Fruit fly (Drosophila melanogaster) whole organism, prepupa: ENCODE measurements around the gene CG13896.
A peak's percentile ranks its signal among the peaks of the same experiment; 100 is the strongest.

ENCODE experiments used
- Blimp-1 ChIP-seq: fragments of 200-800 bp; sonication (Bioruptor generic); optimal IDR thresholded peaks from 3 replicates; lab custom pipeline; 2017; ENCODE audit warnings: missing biosample characterization, missing genetic modification characterization, mild to moderate bottlenecking, moderate library complexity, missing genetic modification reagents
- CG10631 ChIP-seq: fragments of 200-800 bp; sonication (Bioruptor generic); optimal IDR thresholded peaks from 2 replicates; lab custom pipeline; 2016; ENCODE audit warnings: missing biosample characterization, missing genetic modification characterization
- CG10669 ChIP-seq: fragments of 200-800 bp; sonication (Bioruptor generic); optimal IDR thresholded peaks from 3 replicates; lab custom pipeline; 2018; ENCODE audit warnings: missing biosample characterization, mild to moderate bottlenecking, missing genetic modification characterization, moderate library complexity
- CG11294 ChIP-seq: fragments of 200-800 bp; sonication (Bioruptor generic); IDR thresholded peaks from 2 replicates; pipeline ENCODE4 v1.3.6; 2022; ENCODE audit warnings: missing biosample characterization, missing genetic modification characterization
- CG11762 ChIP-seq: fragments of 200-800 bp; sonication (Bioruptor generic); optimal IDR thresholded peaks from 3 replicates; lab custom pipeline; 2016; ENCODE audit warnings: missing biosample characterization, missing genetic modification characterization; ENCODE audit not compliant: insufficient read depth
- CG15336 ChIP-seq: fragments of 200-800 bp; sonication (Bioruptor generic); IDR thresholded peaks from 2 replicates; pipeline ENCODE4 v1.3.6; 2022; ENCODE audit warnings: missing biosample characterization, missing genetic modification characterization
- CG1621 ChIP-seq: fragments of 200-800 bp; sonication (Bioruptor generic); optimal IDR thresholded peaks from 3 replicates; lab custom pipeline; 2018; ENCODE audit warnings: missing biosample characterization, mild to moderate bottlenecking, missing genetic modification characterization
- CG3032 ChIP-seq: fragments of 200-800 bp; optimal IDR thresholded peaks from 2 replicates; lab custom pipeline; 2019; ENCODE audit warnings: missing biosample characterization, mild to moderate bottlenecking, missing genetic modification characterization, moderate library complexity
- CG31627 ChIP-seq: fragments of 200-800 bp; sonication (Bioruptor generic); optimal IDR thresholded peaks from 3 replicates; lab custom pipeline; 2016; ENCODE audit warnings: missing biosample characterization, missing genetic modification characterization
- CG32006 ChIP-seq: fragments of 200-800 bp; sonication (Bioruptor generic); optimal IDR thresholded peaks from 3 replicates; lab custom pipeline; 2017; ENCODE audit warnings: missing biosample characterization, mild to moderate bottlenecking, missing genetic modification characterization
- CG34406 ChIP-seq: fragments of 200-800 bp; sonication (Bioruptor generic); optimal IDR thresholded peaks from 3 replicates; lab custom pipeline; 2016; ENCODE audit warnings: missing biosample characterization, missing genetic modification characterization
- CG3919 ChIP-seq: fragments of 200-800 bp; sonication (Bioruptor generic); optimal IDR thresholded peaks from 3 replicates; lab custom pipeline; 2016; ENCODE audit warnings: missing biosample characterization, missing genetic modification characterization
- CG4318 ChIP-seq: fragments of 200-800 bp; sonication (Bioruptor generic); optimal IDR thresholded peaks from 3 replicates; lab custom pipeline; 2017; ENCODE audit warnings: missing biosample characterization, mild to moderate bottlenecking, missing genetic modification characterization
- CG6163 ChIP-seq: fragments of 200-800 bp; sonication (Bioruptor generic); IDR thresholded peaks from 3 replicates; pipeline ENCODE4 v1.3.6; 2022; ENCODE audit warnings: missing biosample characterization, missing genetic modification characterization
- CG6276 ChIP-seq: fragments of 200-800 bp; sonication (Bioruptor generic); optimal IDR thresholded peaks from 2 replicates; lab custom pipeline; 2017; ENCODE audit warnings: missing biosample characterization, mild to moderate bottlenecking, missing genetic modification characterization
- CG6792 ChIP-seq: fragments of 200-800 bp; sonication (Bioruptor generic); optimal IDR thresholded peaks from 3 replicates; lab custom pipeline; 2016; ENCODE audit warnings: missing biosample characterization, missing genetic modification characterization
- CG6808 ChIP-seq: fragments of 200-800 bp; sonication (Bioruptor generic); optimal IDR thresholded peaks from 3 replicates; lab custom pipeline; 2017; ENCODE audit warnings: missing biosample characterization, missing genetic modification characterization, mild to moderate bottlenecking, moderate library complexity, missing genetic modification reagents
- CG6854 ChIP-seq: fragments of 200-800 bp; sonication (Bioruptor generic); optimal IDR thresholded peaks from 2 replicates; lab custom pipeline; 2017; ENCODE audit warnings: missing biosample characterization, mild to moderate bottlenecking, missing genetic modification characterization
- CG7368 ChIP-seq: fragments of 200-800 bp; sonication (Bioruptor generic); optimal IDR thresholded peaks from 3 replicates; lab custom pipeline; 2016; ENCODE audit warnings: missing biosample characterization, missing genetic modification characterization
- CG8119 ChIP-seq: fragments of 200-800 bp; sonication (Bioruptor generic); IDR thresholded peaks from 3 replicates; pipeline ENCODE4 v1.3.6; 2022; ENCODE audit warnings: missing biosample characterization, missing genetic modification characterization
- CG8319 ChIP-seq: fragments of 200-800 bp; sonication (Bioruptor generic); optimal IDR thresholded peaks from 3 replicates; lab custom pipeline; 2016; ENCODE audit warnings: missing biosample characterization, missing genetic modification characterization
- CG8632 ChIP-seq: fragments of 200-800 bp; sonication (Bioruptor generic); optimal IDR thresholded peaks from 3 replicates; lab custom pipeline; 2016; ENCODE audit warnings: missing biosample characterization, missing genetic modification characterization
- CG9139 ChIP-seq: fragments of 200-800 bp; sonication (Bioruptor generic); optimal IDR thresholded peaks from 3 replicates; lab custom pipeline; 2017; ENCODE audit warnings: missing biosample characterization, mild to moderate bottlenecking, missing genetic modification characterization
- Eip78C ChIP-seq: fragments of 200-800 bp; sonication (Bioruptor generic); peaks from one replicate; lab custom pipeline; 2016; ENCODE audit warnings: missing biosample characterization, missing genetic modification characterization
- Eip93F ChIP-seq: fragments of 200-800 bp; sonication (Bioruptor generic); optimal IDR thresholded peaks from 2 replicates; lab custom pipeline; 2016; ENCODE audit warnings: missing biosample characterization, mild to moderate bottlenecking, missing genetic modification characterization
- Hr38 ChIP-seq: sonication (Bioruptor generic); optimal IDR thresholded peaks from 2 replicates; lab custom pipeline; 2016; ENCODE audit warnings: missing biosample characterization, missing genetic modification characterization
- Hr39 ChIP-seq: fragments of 200-800 bp; sonication (Bioruptor generic); optimal IDR thresholded peaks from 2 replicates; lab custom pipeline; 2016; ENCODE audit warnings: missing biosample characterization, missing genetic modification characterization
- Hr4 ChIP-seq: fragments of 200-800 bp; sonication (Bioruptor generic); optimal IDR thresholded peaks from 3 replicates; lab custom pipeline; 2016; ENCODE audit warnings: missing biosample characterization, missing genetic modification characterization
- Met ChIP-seq: fragments of 200-800 bp; sonication (Bioruptor generic); optimal IDR thresholded peaks from 3 replicates; lab custom pipeline; 2016; ENCODE audit warnings: missing biosample characterization, missing genetic modification characterization
- OdsH ChIP-seq: fragments of 200-800 bp; sonication (Bioruptor generic); optimal IDR thresholded peaks from 3 replicates; lab custom pipeline; 2016; ENCODE audit warnings: missing biosample characterization, missing genetic modification characterization
- Smox ChIP-seq: fragments of 200-800 bp; sonication (Bioruptor generic); optimal IDR thresholded peaks from 3 replicates; lab custom pipeline; 2016; ENCODE audit warnings: missing biosample characterization, missing genetic modification characterization
- Sox102F ChIP-seq: fragments of 200-800 bp; sonication (Bioruptor generic); optimal IDR thresholded peaks from 2 replicates; lab custom pipeline; 2016; ENCODE audit warnings: missing biosample characterization, mild to moderate bottlenecking, missing genetic modification characterization
- Sox15 ChIP-seq: fragments of 200-800 bp; sonication (Bioruptor generic); optimal IDR thresholded peaks from 3 replicates; lab custom pipeline; 2016; ENCODE audit warnings: missing biosample characterization, missing genetic modification characterization
- achi ChIP-seq: fragments of 200-800 bp; sonication (Bioruptor generic); optimal IDR thresholded peaks from 3 replicates; lab custom pipeline; 2016; ENCODE audit warnings: missing biosample characterization, missing genetic modification characterization
- acj6 ChIP-seq: fragments of 200-800 bp; sonication (Bioruptor generic); optimal IDR thresholded peaks from 3 replicates; lab custom pipeline; 2016; ENCODE audit warnings: missing biosample characterization, missing genetic modification characterization
- cyc ChIP-seq: fragments of 200-800 bp; sonication (Bioruptor generic); optimal IDR thresholded peaks from 3 replicates; lab custom pipeline; 2016; ENCODE audit warnings: missing biosample characterization, missing genetic modification characterization
- dac ChIP-seq: fragments of 200-800 bp; sonication (Bioruptor generic); optimal IDR thresholded peaks from 2 replicates; lab custom pipeline; 2017; ENCODE audit warnings: missing biosample characterization, mild to moderate bottlenecking, missing genetic modification characterization
- dsx ChIP-seq: fragments of 200-800 bp; optimal IDR thresholded peaks from 3 replicates; lab custom pipeline; 2019; ENCODE audit warnings: missing biosample characterization, mild to moderate bottlenecking, missing genetic modification characterization, moderate library complexity; ENCODE audit not compliant: poor library complexity, severe bottlenecking
- fd85E ChIP-seq: fragments of 200-800 bp; sonication (Bioruptor generic); optimal IDR thresholded peaks from 3 replicates; lab custom pipeline; 2016; ENCODE audit warnings: missing biosample characterization, missing genetic modification characterization
- fkh ChIP-seq: fragments of 200-800 bp; sonication (Bioruptor generic); optimal IDR thresholded peaks from 3 replicates; lab custom pipeline; 2017; ENCODE audit warnings: missing biosample characterization, mild to moderate bottlenecking, missing genetic modification characterization, moderate library complexity
- lz ChIP-seq: fragments of 200-800 bp; sonication (Bioruptor generic); optimal IDR thresholded peaks from 3 replicates; lab custom pipeline; 2016; ENCODE audit warnings: missing biosample characterization, missing genetic modification characterization
- net ChIP-seq: fragments of 200-800 bp; sonication (Bioruptor generic); optimal IDR thresholded peaks from 3 replicates; lab custom pipeline; 2016; ENCODE audit warnings: missing biosample characterization, missing genetic modification characterization
- spab ChIP-seq: fragments of 200-800 bp; sonication (Bioruptor generic); optimal IDR thresholded peaks from 2 replicates; lab custom pipeline; 2017; ENCODE audit warnings: missing biosample characterization, mild to moderate bottlenecking, missing genetic modification characterization, missing genetic modification reagents
- ss ChIP-seq, 2 experiments: fragments of 200-800 bp; sonication (Bioruptor generic); optimal IDR thresholded peaks; 2 replicates in 1 of 2; 3 replicates in 1 of 2; lab custom pipeline; 2017 to 2018; ENCODE audit warnings: mild to moderate bottlenecking in 2 of 2, missing biosample characterization in 2 of 2, missing genetic modification characterization in 2 of 2, moderate library complexity in 1 of 2
- svp ChIP-seq: fragments of 200-800 bp; sonication (Bioruptor generic); peaks from one replicate; lab custom pipeline; 2016; ENCODE audit warnings: missing biosample characterization, missing genetic modification characterization
- topi ChIP-seq: fragments of 200-800 bp; sonication (Bioruptor generic); optimal IDR thresholded peaks from 3 replicates; lab custom pipeline; 2016; ENCODE audit warnings: missing biosample characterization, missing genetic modification characterization

CG13896 gene

dm6 chr3L:746345-746932 lies 34.8 kb upstream of the CG13896 start (continued):
- TF ChIP-seq CG31627 (GFP tag; lab: Kevin White, UChicago) (peak; percentile 32), topi (GFP tag; lab: Kevin White, UChicago) (peak; percentile 58), CG10669 (GFP tag; lab: Kevin White, UChicago) (peak; percentile 95), CG9139 (GFP tag; lab: Kevin White, UChicago) (peak; percentile 81), OdsH (GFP tag; lab: Kevin White, UChicago) (peak; percentile 67), CG32006 (GFP tag; lab: Kevin White, UChicago) (peak; percentile 29), Hr38 (no peak), spab (peak; percentile 88), CG8119 (GFP tag; lab: Robert Waterston, UW) (no peak), acj6 (GFP tag; lab: Kevin White, UChicago) (peak; percentile 70), net (GFP tag; lab: Kevin White, UChicago) (peak; percentile 64), Blimp-1 (GFP tag; lab: Kevin White, UChicago) (no peak), Sox15 (GFP tag; lab: Kevin White, UChicago) (peak; percentile 62), Hr39 (GFP tag; lab: Kevin White, UChicago) (peak; percentile 36), CG6854 (GFP tag; lab: Kevin White, UChicago) (no peak), CG34406 (peak; percentile 62), achi (GFP tag; lab: Kevin White, UChicago) (peak; percentile 78), CG8632 (GFP tag; lab: Kevin White, UChicago) (peak; percentile 65), Met (GFP tag; lab: Kevin White, UChicago) (peak; percentile 57), CG6792 (peak; percentile 71), CG3919 (peak; percentile 84), Eip78C (GFP tag; lab: Kevin White, UChicago) (peak; percentile 95)

- TF ChIP-seq Met (GFP tag; lab: Kevin White, UChicago) (peak; percentile 55), svp (peak; percentile 81), CG11762 (GFP tag; lab: Kevin White, UChicago) (peak; percentile 10), CG6792 (peak; percentile 44), CG8319 (GFP tag; lab: Kevin White, UChicago) (peak; percentile 29), CG6276 (GFP tag; lab: Kevin White, UChicago) (no peak), CG6854 (GFP tag; lab: Kevin White, UChicago) (no peak), dac (GFP tag; lab: Kevin White, UChicago) (no peak), cyc (GFP tag; lab: Kevin White, UChicago) (peak; percentile 28), CG7368 (GFP tag; lab: Kevin White, UChicago) (no peak), CG8632 (GFP tag; lab: Kevin White, UChicago) (peak; percentile 24), CG15336 (no peak), Eip78C (GFP tag; lab: Kevin White, UChicago) (peak; percentile 87), CG10631 (GFP tag; lab: Kevin White, UChicago) (peak; percentile 26), Smox (peak; percentile 46), fd85E (GFP tag; lab: Kevin White, UChicago) (no peak), CG3032 (tag; lab: Kevin White, UChicago) (peak; percentile 27), CG10669 (GFP tag; lab: Kevin White, UChicago) (peak; percentile 13), lz (peak; percentile 37), Blimp-1 (GFP tag; lab: Kevin White, UChicago) (no peak), CG8119 (GFP tag; lab: Robert Waterston, UW) (no peak), Hr4 (GFP tag; lab: Kevin White, UChicago) (peak; percentile 3), Sox102F (GFP tag; lab: Kevin White, UChicago) (peak; percentile 21), Sox15 (GFP tag; lab: Kevin White, UChicago) (no peak), Eip93F (GFP tag; lab: Kevin White, UChicago) (no peak), CG6163 (GFP tag; lab: Robert Waterston, UW) (peak; percentile 52; the same call in 1 of the 3 replicates), fkh (GFP tag; lab: Kevin White, UChicago) (no peak), CG11294 (no peak), topi (GFP tag; lab: Kevin White, UChicago) (peak; percentile 48), ss (GFP tag; optimal IDR thresholded peaks at IDR 0.05; lab: Kevin White, UChicago) (no peak), CG9139 (GFP tag; lab: Kevin White, UChicago) (no peak), CG4318 (GFP tag; lab: Kevin White, UChicago) (no peak), dsx (GFP tag; lab: Kevin White, UChicago) (peak; percentile 5), achi (GFP tag; lab: Kevin White, UChicago) (peak; percentile 40), OdsH (GFP tag; lab: Kevin White, UChicago) (peak; percentile 16), CG6808 (GFP tag; lab: Kevin White, UChicago) (no peak), spab (peak; percentile 1), CG1621 (tag; lab: Kevin White, UChicago) (no peak)
Measured at dm6 chr3L:745222-745942, 33.7 kb upstream of the CG13896 start.
